Fruit fly (Drosophila melanogaster): ENCODE results near the gene Ubr3.

Ubr3 gene

DNA sequence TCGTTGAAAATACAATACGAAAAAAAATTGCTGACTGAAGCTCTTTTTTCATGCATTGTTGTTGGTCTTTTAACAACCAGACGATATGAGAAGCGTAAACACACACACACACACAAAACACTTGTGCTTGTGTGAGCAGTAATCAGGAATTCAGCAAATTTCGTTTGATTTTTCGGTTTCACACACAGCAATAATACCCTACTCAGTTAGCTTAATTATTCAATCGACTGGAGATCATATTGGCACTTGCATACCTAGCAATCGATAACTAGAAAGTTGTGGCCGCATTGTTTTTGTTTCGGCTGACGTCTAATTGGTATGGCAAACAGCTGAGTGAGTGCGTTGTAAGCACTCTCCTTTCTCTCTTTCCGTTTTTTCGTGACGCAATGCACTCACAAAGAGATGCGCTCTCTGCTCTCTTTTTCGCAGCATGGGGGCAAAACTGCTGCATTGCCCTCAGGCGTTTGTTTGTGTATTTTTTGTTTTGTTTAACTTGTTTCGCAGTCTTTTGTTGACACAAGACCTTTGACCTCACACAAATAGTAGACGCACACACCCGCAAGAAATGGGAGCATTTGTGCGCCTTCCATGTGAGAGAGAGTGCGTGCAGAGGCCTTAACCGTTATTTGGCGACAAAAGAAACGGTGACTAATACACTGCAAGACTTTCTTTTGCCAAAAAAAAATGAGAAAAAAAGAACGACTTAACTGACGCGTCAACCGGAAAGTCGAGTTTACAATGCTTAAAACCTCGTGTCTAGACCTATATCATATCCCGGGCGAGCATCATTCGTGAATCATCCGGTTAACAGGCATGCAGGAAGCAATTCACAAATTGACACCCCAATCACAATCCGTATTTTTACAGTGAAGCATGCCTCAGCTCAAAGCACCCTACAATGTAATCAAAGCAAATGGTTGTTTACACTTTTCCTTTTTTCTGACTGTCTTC, 9.4 kb downstream of the Ubr3 start (continued):
- no peak for TF ChIP-seq trem (tag; optimal IDR thresholded peaks at IDR 0.05)
- peak; percentile 35 for TF ChIP-seq Meics (GFP tag; optimal IDR thresholded peaks at IDR 0.05)
- TF ChIP-seq CG11247 (GFP tag; IDR thresholded peaks at IDR 0.05): 0 out of 2 replicates have a peak, but pooled peaks have one; percentile 22
- no peak for TF ChIP-seq CG3726 (GFP tag; IDR thresholded peaks at IDR 0.05)
- TF ChIP-seq CG1832 (GFP tag; optimal IDR thresholded peaks at IDR 0.05): no peak
- no peak for TF ChIP-seq CG31388 (GFP tag; optimal IDR thresholded peaks at IDR 0.05)
- TF ChIP-seq CG7839 (tag; optimal IDR thresholded peaks at IDR 0.05): peak; percentile 30
- no peak for TF ChIP-seq hth (optimal IDR thresholded peaks at IDR 0.05)
- TF ChIP-seq sim (GFP tag; IDR thresholded peaks at IDR 0.05): no peak
- TF ChIP-seq emc (GFP tag; optimal IDR thresholded peaks at IDR 0.05): no peak
- TF ChIP-seq CG1602 (GFP tag; optimal IDR thresholded peaks at IDR 0.05): no peak
- no peak for TF ChIP-seq insv (GFP tag; optimal IDR thresholded peaks at IDR 0.05)
- TF ChIP-seq ttk (GFP tag; IDR thresholded peaks at IDR 0.05): no peak
- 0 out of 2 replicates have a peak, but pooled peaks have one; percentile 24 for TF ChIP-seq CG32532 (GFP tag; IDR thresholded peaks at IDR 0.05)
- no peak for TF ChIP-seq C15 (GFP tag; IDR thresholded peaks at IDR 0.05)
- TF ChIP-seq CG18599 (GFP tag; optimal IDR thresholded peaks at IDR 0.05): peak; percentile 49
- TF ChIP-seq Mad (GFP tag; optimal IDR thresholded peaks at IDR 0.05): no peak
- TF ChIP-seq CG8359 (GFP tag; optimal IDR thresholded peaks at IDR 0.05; ENCODE audit: borderline replicate concordance): no peak
- TF ChIP-seq CG17328 (GFP tag; IDR thresholded peaks at IDR 0.05): no peak
- peak; percentile 50 for TF ChIP-seq vvl (GFP tag; IDR thresholded peaks at IDR 0.05)
- TF ChIP-seq lbe (GFP tag; optimal IDR thresholded peaks at IDR 0.05): peak; percentile 62
- TF ChIP-seq zen2 (GFP tag; IDR thresholded peaks at IDR 0.05; ENCODE audit: partially characterized antibody): no peak
- no peak for TF ChIP-seq CG11723 (GFP tag; optimal IDR thresholded peaks at IDR 0.05)
- no peak for TF ChIP-seq amos (GFP tag; IDR thresholded peaks at IDR 0.05; ENCODE audit: partially characterized antibody)
- no peak for TF ChIP-seq CG7556 (GFP tag; optimal IDR thresholded peaks at IDR 0.05)
- TF ChIP-seq run (tag; optimal IDR thresholded peaks at IDR 0.05): no peak
- peak; percentile 83 for TF ChIP-seq sens (GFP tag)
- peak; percentile 23 for TF ChIP-seq CG2712 (tag; optimal IDR thresholded peaks at IDR 0.05)
- no peak for TF ChIP-seq Dp (GFP tag; optimal IDR thresholded peaks at IDR 0.05)
- no peak for TF ChIP-seq Mes4 (GFP tag; optimal IDR thresholded peaks at IDR 0.05)
- no peak for TF ChIP-seq Rx (GFP tag; IDR thresholded peaks at IDR 0.05)
- TF ChIP-seq Sin3A (optimal IDR thresholded peaks at IDR 0.05): no peak
- TF ChIP-seq CG17612 (GFP tag; IDR thresholded peaks at IDR 0.05): no peak
- TF ChIP-seq sens-2 (GFP tag; IDR thresholded peaks at IDR 0.05): no peak
- TF ChIP-seq HmgZ (tag; optimal IDR thresholded peaks at IDR 0.05): peak; percentile 14
- no peak for TF ChIP-seq CG3065 (GFP tag; optimal IDR thresholded peaks at IDR 0.05)
- no peak for TF ChIP-seq luna (GFP tag; optimal IDR thresholded peaks at IDR 0.05)
- no peak for TF ChIP-seq eyg (GFP tag; optimal IDR thresholded peaks at IDR 0.05)
- TF ChIP-seq CG30431 (GFP tag; optimal IDR thresholded peaks at IDR 0.05): peak; percentile 19
- TF ChIP-seq CG16779 (GFP tag; IDR thresholded peaks at IDR 0.05): no peak
- TF ChIP-seq pnt (GFP tag; optimal IDR thresholded peaks at IDR 0.05): peak; percentile 41
- TF ChIP-seq lmd (GFP tag; IDR thresholded peaks at IDR 0.05): peak; percentile 45; the same call in 1 of the 2 replicates
- no peak for TF ChIP-seq CG2889 (GFP tag; IDR thresholded peaks at IDR 0.05)
- TF ChIP-seq nerfin-2 (GFP tag; IDR thresholded peaks at IDR 0.05; ENCODE audit: partially characterized antibody): no peak
- TF ChIP-seq MBD-R2 (GFP tag; IDR thresholded peaks at IDR 0.05): no peak
- TF ChIP-seq ATbp (GFP tag; optimal IDR thresholded peaks at IDR 0.05): peak; percentile 37
- TF ChIP-seq pzg (GFP tag; optimal IDR thresholded peaks at IDR 0.05): no peak
- TF ChIP-seq CG15011 (GFP tag; optimal IDR thresholded peaks at IDR 0.05): no peak
- peak; percentile 36 for TF ChIP-seq NfI (GFP tag; optimal IDR thresholded peaks at IDR 0.05)
- TF ChIP-seq CG10267 (tag; optimal IDR thresholded peaks at IDR 0.05): no peak

Data from whole organism, embryonic.